Worm (Caenorhabditis elegans) whole organism, L2 larva: Measurements from ENCODE around the gene K10C2.2.

Experiments
- lin-39 ChIP-seq: fragments of 150-350 bp; optimal IDR thresholded peaks from 2 replicates; lab custom pipeline; 2014; ENCODE audit warnings: missing biosample characterization, missing genetic modification reagents, missing genetic modification characterization
- nhr-129 ChIP-seq: fragments of 150-350 bp; optimal IDR thresholded peaks from 2 replicates; lab custom pipeline; 2014; ENCODE audit warnings: missing biosample characterization, missing genetic modification characterization
- snpc-4 ChIP-seq: fragments of 150-350 bp; optimal IDR thresholded peaks from 2 replicates; lab custom pipeline; 2014; ENCODE audit warnings: missing biosample characterization, missing genetic modification characterization
- unc-62 ChIP-seq: fragments of 150-350 bp; optimal IDR thresholded peaks from 2 replicates; lab custom pipeline; 2014; ENCODE audit warnings: missing biosample characterization, missing genetic modification reagents, missing genetic modification characterization
- ztf-1 ChIP-seq: fragments of 200-800 bp; sonication (Bioruptor generic); conservative IDR thresholded peaks from 2 replicates; pipeline ENCODE4 v1.3.6; 2022; ENCODE audit warnings: missing genetic modification characterization, missing compliant biosample characterization

DNA sequence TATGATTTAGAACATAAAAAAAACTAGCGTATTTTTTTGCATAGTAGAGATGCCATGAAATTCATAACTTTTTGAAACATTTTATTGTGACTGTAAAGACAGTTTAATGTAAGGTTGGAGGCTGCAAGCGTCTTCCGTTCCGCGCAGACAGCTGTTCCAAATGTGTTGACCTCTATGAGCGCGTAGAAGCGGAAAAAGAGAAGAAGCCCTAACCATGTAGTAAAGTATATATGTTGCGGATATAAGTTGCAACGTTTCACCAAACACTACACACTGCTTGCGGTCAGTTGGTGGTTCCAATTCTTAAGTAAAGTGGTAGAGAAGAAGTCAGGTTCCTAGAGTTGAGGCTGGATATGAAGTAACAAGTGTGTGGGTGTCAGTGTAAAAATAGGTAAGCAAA, 44.9 kb downstream of the K10C2.2 start:
- TF ChIP-seq snpc-4 (tag; lab: Kevin White, UChicago) (no peak), unc-62 (GFP tag; lab: Kevin White, UChicago) (no peak), nhr-129 (no peak), lin-39 (tag; lab: Kevin White, UChicago) (no peak), ztf-1 (GFP tag; lab: Robert Waterston, UW) (no peak)
